Fruit fly (Drosophila melanogaster) whole organism, wandering third instar larva: ENCODE results near the gene Rcd7.

Experiments used
- dmrt93B ChIP-seq: fragments of 200-800 bp; sonication (Bioruptor generic); optimal IDR thresholded peaks from 2 replicates; lab custom pipeline; 2018; ENCODE audit warnings: missing biosample characterization, mild to moderate bottlenecking, missing genetic modification characterization
- lola ChIP-seq: fragments of >200 bp; optimal IDR thresholded peaks from 2 replicates; lab custom pipeline; 2017; ENCODE audit warnings: missing biosample characterization, missing genetic modification characterization
- psq ChIP-seq: fragments of 200-800 bp; sonication (Bioruptor generic); optimal IDR thresholded peaks from 3 replicates; lab custom pipeline; 2017; ENCODE audit warnings: missing biosample characterization, mild to moderate bottlenecking, missing genetic modification characterization, moderate library complexity
- sv ChIP-seq: fragments of 200-800 bp; sonication (Bioruptor generic); optimal IDR thresholded peaks from 3 replicates; lab custom pipeline; 2016; ENCODE audit warnings: missing biosample characterization, missing genetic modification characterization

DNA sequence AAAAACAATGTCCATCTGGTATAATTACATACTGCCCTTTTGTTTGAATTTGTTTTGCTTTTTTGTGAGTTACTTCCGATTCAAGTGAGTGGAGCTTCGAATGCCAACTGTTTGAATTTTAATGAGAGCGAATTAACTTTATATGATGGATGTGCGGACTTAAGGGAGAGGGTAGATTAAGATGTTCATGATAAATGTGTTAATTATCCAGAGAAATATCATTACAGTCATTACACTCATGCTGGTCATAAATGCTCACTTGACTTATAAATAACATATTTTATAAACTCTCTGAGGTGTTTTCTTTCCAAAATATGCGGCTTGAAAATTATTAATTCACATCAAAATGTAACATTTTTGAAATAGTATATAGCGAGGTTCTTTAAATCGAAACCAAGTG is 47.3 kb upstream of the Rcd7 start, which contains the start of gene CG9449:
- TF ChIP-seq sv (no peak), psq (no peak), lola (no peak), dmrt93B (GFP tag; lab: Kevin White, UChicago) (no peak)
